Worm (Caenorhabditis elegans) whole organism, L1 larva: ENCODE measurements around the gene sri-20.

ENCODE experiments used
- aha-1 ChIP-seq: fragments of 150-350 bp; optimal IDR thresholded peaks from 2 replicates; lab custom pipeline; 2014; ENCODE audit warnings: missing biosample characterization, missing genetic modification characterization
- alr-1 ChIP-seq: fragments of 200-800 bp; sonication (Bioruptor generic); optimal IDR thresholded peaks from 2 replicates; lab custom pipeline; 2018; ENCODE audit warnings: borderline replicate concordance, mild to moderate bottlenecking, missing genetic modification characterization, missing compliant biosample characterization
- blmp-1 ChIP-seq: fragments of 150-350 bp; optimal IDR thresholded peaks from 2 replicates; lab custom pipeline; 2014; ENCODE audit warnings: missing biosample characterization, missing genetic modification characterization
- ceh-63 ChIP-seq: fragments of 200-800 bp; sonication (Bioruptor generic); optimal IDR thresholded peaks from 2 replicates; lab custom pipeline; 2018; ENCODE audit warnings: mild to moderate bottlenecking, missing genetic modification characterization, missing compliant biosample characterization
- ceh-8 ChIP-seq: fragments of 200-800 bp; sonication (Bioruptor generic); optimal IDR thresholded peaks from 2 replicates; lab custom pipeline; 2018; ENCODE audit warnings: mild to moderate bottlenecking, missing genetic modification characterization, moderate library complexity, missing compliant biosample characterization
- ceh-82 ChIP-seq, 3 experiments: fragments of 150-350 bp in 1 of 3; sonication (generic microtip) in 2 of 3; optimal IDR thresholded peaks; 2 replicates each; lab custom pipeline; 2014 to 2017; ENCODE audit warnings: missing biosample characterization in 3 of 3, missing genetic modification characterization in 3 of 3
- ces-1 ChIP-seq: fragments of 150-350 bp; optimal IDR thresholded peaks from 2 replicates; lab custom pipeline; 2014; ENCODE audit warnings: missing biosample characterization, missing genetic modification reagents, missing genetic modification characterization
- efl-1 ChIP-seq, 4 experiments: fragments of 150-350 bp; optimal IDR thresholded peaks in 3 of 4; peaks in 1 of 4; 1 replicate in 1 of 4; 2 replicates in 3 of 4; lab custom pipeline; 2014; ENCODE audit warnings: missing biosample characterization in 2 of 4, missing genetic modification characterization in 2 of 4, missing genetic modification reagents in 2 of 4
- elt-3 ChIP-seq, 6 experiments: fragments of 150-350 bp in 1 of 6; sonication (generic microtip); optimal IDR thresholded peaks; 2 replicates each; lab custom pipeline; 2017 to 2018; ENCODE audit warnings: missing biosample characterization in 6 of 6, missing genetic modification characterization in 6 of 6, inconsistent platforms in 1 of 6
- fkh-4 ChIP-seq: sonication (generic microtip); optimal IDR thresholded peaks from 2 replicates; lab custom pipeline; 2016; ENCODE audit warnings: missing compliant biosample characterization, missing genetic modification characterization, borderline replicate concordance
- fos-1 ChIP-seq: fragments of 150-350 bp; optimal IDR thresholded peaks from 2 replicates; lab custom pipeline; 2014; ENCODE audit warnings: missing biosample characterization, missing genetic modification characterization
- grh-1 ChIP-seq: fragments of 200-800 bp; sonication (Bioruptor generic); IDR thresholded peaks from 2 replicates; pipeline ENCODE4 v1.3.6; 2022; ENCODE audit warnings: missing genetic modification reagents, missing genetic modification characterization, missing compliant biosample characterization
- hlh-17 ChIP-seq: fragments of 200-800 bp; sonication (Bioruptor generic); optimal IDR thresholded peaks from 2 replicates; lab custom pipeline; 2018; ENCODE audit warnings: missing genetic modification characterization, mild to moderate bottlenecking, missing compliant biosample characterization, moderate library complexity, borderline replicate concordance
- hpl-2 ChIP-seq: fragments of 150-350 bp; optimal IDR thresholded peaks from 2 replicates; lab custom pipeline; 2014; ENCODE audit warnings: missing biosample characterization, missing genetic modification reagents, missing genetic modification characterization
- lin-13 ChIP-seq: fragments of 150-350 bp; optimal IDR thresholded peaks from 2 replicates; lab custom pipeline; 2014; ENCODE audit warnings: missing biosample characterization, missing genetic modification reagents, missing genetic modification characterization
- lin-14 ChIP-seq: fragments of 200-800 bp; sonication (Bioruptor generic); optimal IDR thresholded peaks from 2 replicates; lab custom pipeline; 2018; ENCODE audit warnings: mild to moderate bottlenecking, missing genetic modification characterization, moderate library complexity, missing compliant biosample characterization
- lin-15B ChIP-seq: fragments of 150-350 bp; sonication (generic microtip); optimal IDR thresholded peaks from 3 replicates; lab custom pipeline; 2014; ENCODE audit warnings: missing biosample characterization, missing genetic modification characterization
- lin-39 ChIP-seq: fragments of 150-350 bp; optimal IDR thresholded peaks from 2 replicates; lab custom pipeline; 2014; ENCODE audit warnings: missing biosample characterization, missing genetic modification reagents, missing genetic modification characterization
- lir-3 ChIP-seq: sonication (generic microtip); optimal IDR thresholded peaks from 2 replicates; lab custom pipeline; 2016; ENCODE audit warnings: mild to moderate bottlenecking, missing genetic modification characterization, moderate library complexity, missing compliant biosample characterization; ENCODE audit not compliant: poor library complexity
- mep-1 ChIP-seq: fragments of 150-350 bp; optimal IDR thresholded peaks from 2 replicates; lab custom pipeline; 2014; ENCODE audit warnings: missing biosample characterization, missing genetic modification characterization
- nhr-12 ChIP-seq: sonication (generic microtip); optimal IDR thresholded peaks from 2 replicates; lab custom pipeline; 2017; ENCODE audit warnings: missing biosample characterization, missing genetic modification characterization
- nhr-19 ChIP-seq: fragments of 200-800 bp; sonication (Bioruptor generic); conservative IDR thresholded peaks from 2 replicates; pipeline ENCODE4 v1.3.6; 2022; ENCODE audit warnings: missing genetic modification characterization, missing compliant biosample characterization
- nhr-20 ChIP-seq: sonication (generic microtip); optimal IDR thresholded peaks from 2 replicates; lab custom pipeline; 2016; ENCODE audit warnings: mild to moderate bottlenecking, missing genetic modification characterization, missing compliant biosample characterization
- nhr-71 ChIP-seq: sonication (generic microtip); optimal IDR thresholded peaks from 2 replicates; lab custom pipeline; 2016; ENCODE audit warnings: mild to moderate bottlenecking, missing genetic modification characterization, moderate library complexity, missing compliant biosample characterization
- nhr-84 ChIP-seq: sonication (generic microtip); optimal IDR thresholded peaks from 2 replicates; lab custom pipeline; 2017; ENCODE audit warnings: missing biosample characterization, missing genetic modification characterization
- nhr-90 ChIP-seq: sonication (generic microtip); optimal IDR thresholded peaks from 2 replicates; lab custom pipeline; 2016; ENCODE audit warnings: mild to moderate bottlenecking, missing genetic modification characterization, missing compliant biosample characterization; ENCODE audit not compliant: poor library complexity
- skn-1 ChIP-seq: fragments of 150-350 bp; optimal IDR thresholded peaks from 2 replicates; lab custom pipeline; 2014; ENCODE audit warnings: missing biosample characterization, missing genetic modification characterization
- snu-23 ChIP-seq: sonication (generic microtip); optimal IDR thresholded peaks from 2 replicates; lab custom pipeline; 2016; ENCODE audit warnings: missing genetic modification characterization, missing compliant biosample characterization
- sptf-1 ChIP-seq: fragments of 150-350 bp; optimal IDR thresholded peaks from 2 replicates; lab custom pipeline; 2014; ENCODE audit warnings: missing biosample characterization, missing genetic modification characterization
- tlp-1 ChIP-seq: fragments of 150-350 bp; optimal IDR thresholded peaks from 2 replicates; lab custom pipeline; 2014; ENCODE audit warnings: missing biosample characterization, missing genetic modification characterization
- unc-130 ChIP-seq: fragments of 150-350 bp; optimal IDR thresholded peaks from 2 replicates; lab custom pipeline; 2017; ENCODE audit warnings: missing biosample characterization, missing genetic modification characterization, inconsistent platforms
- xbp-1 ChIP-seq: sonication (generic microtip); optimal IDR thresholded peaks from 2 replicates; lab custom pipeline; 2016; ENCODE audit warnings: missing genetic modification characterization, missing compliant biosample characterization

Gene sri-20

ce11 chrV:10416925-10417324 lies 48.6 kb downstream of the sri-20 start, which contains the start of gene F15H10.10:
Gene F15H10.10 (minus strand): TSS chrV:10417025.
- TF ChIP-seq nhr-20 (tag; lab: Kevin White, UChicago) (no peak), xbp-1 (tag; lab: Kevin White, UChicago) (no peak), blmp-1 (tag; lab: Kevin White, UChicago) (no peak), lin-15B (no peak), lin-13 (GFP tag; lab: Kevin White, UChicago) (no peak), elt-3 (tag; optimal IDR thresholded peaks at IDR 0.05; lab: Kevin White, UChicago) (no peak), lin-14 (GFP tag; lab: Kevin White, UChicago) (no peak), ceh-8 (GFP tag; lab: Kevin White, UChicago) (no peak), ceh-63 (no peak), ces-1 (GFP tag; lab: Kevin White, UChicago) (no peak), sptf-1 (tag; lab: Kevin White, UChicago) (no peak), nhr-90 (tag; lab: Kevin White, UChicago) (no peak), skn-1 (tag; lab: Kevin White, UChicago) (no peak), lir-3 (tag; lab: Kevin White, UChicago) (no peak), alr-1 (no peak), fos-1 (tag; lab: Kevin White, UChicago) (no peak), aha-1 (tag; lab: Kevin White, UChicago) (no peak)
- TF ChIP-seq, all 84 proteins: peak for 0

ce11 chrV:10418961-10419360 lies 50.6 kb downstream of the sri-20 start, which contains the start of gene F15H10.5:
Gene F15H10.5 (minus strand): TSS chrV:10419061.
- no peak for TF ChIP-seq lin-39 (tag; lab: Kevin White, UChicago)
- no peak for TF ChIP-seq ces-1 (GFP tag; lab: Kevin White, UChicago)
- TF ChIP-seq elt-3 (tag; optimal IDR thresholded peaks at IDR 0.05; lab: Kevin White, UChicago): no peak
- no peak for TF ChIP-seq hlh-17 (GFP tag; lab: Kevin White, UChicago)
- no peak for TF ChIP-seq snu-23 (GFP tag; lab: Kevin White, UChicago)
- TF ChIP-seq nhr-19: no peak
- TF ChIP-seq skn-1 (tag; lab: Kevin White, UChicago): no peak
- TF ChIP-seq nhr-84 (tag; lab: Kevin White, UChicago): no peak
- TF ChIP-seq grh-1 (GFP tag; lab: Robert Waterston, UW): no peak
- TF ChIP-seq efl-1 (optimal IDR thresholded peaks at IDR 0.05; lab: Kevin White, UChicago): no peak
- no peak for TF ChIP-seq efl-1 (GFP tag; optimal IDR thresholded peaks at IDR 0.05 in 1 of 2; lab: Kevin White, UChicago)
- TF ChIP-seq nhr-71 (tag; lab: Kevin White, UChicago): no peak
- no peak for TF ChIP-seq hpl-2 (GFP tag; lab: Kevin White, UChicago)
- TF ChIP-seq ceh-82 (tag; optimal IDR thresholded peaks at IDR 0.05; lab: Kevin White, UChicago): no peak
- TF ChIP-seq nhr-20 (tag; lab: Kevin White, UChicago): no peak
- TF ChIP-seq mep-1: no peak
- TF ChIP-seq lin-15B: no peak
- TF ChIP-seq unc-130 (tag; lab: Kevin White, UChicago): no peak
- no peak for TF ChIP-seq fkh-4 (tag; lab: Kevin White, UChicago)
- TF ChIP-seq tlp-1: no peak
- no peak for TF ChIP-seq nhr-12 (tag; lab: Kevin White, UChicago)
